Worm (Caenorhabditis elegans) whole organism, late embryonic: ENCODE results near the gene tbc-17.

Experiments
- C38D4.7 ChIP-seq: fragments of 200-800 bp; sonication (Bioruptor generic); optimal IDR thresholded peaks from 2 replicates; lab custom pipeline; 2018; ENCODE audit warnings: mild to moderate bottlenecking, missing genetic modification characterization, moderate library complexity, missing compliant biosample characterization
- F13H6.1 ChIP-seq: sonication (generic microtip); optimal IDR thresholded peaks from 2 replicates; lab custom pipeline; 2016; ENCODE audit warnings: missing genetic modification characterization, missing compliant biosample characterization
- K02D7.2 ChIP-seq: sonication (generic microtip); optimal IDR thresholded peaks from 2 replicates; lab custom pipeline; 2017; ENCODE audit warnings: mild to moderate bottlenecking, missing genetic modification characterization, missing compliant biosample characterization
- T23F11.4 ChIP-seq: fragments of 200-800 bp; sonication (Bioruptor generic); optimal IDR thresholded peaks from 2 replicates; lab custom pipeline; 2018; ENCODE audit warnings: mild to moderate bottlenecking, missing genetic modification characterization, missing compliant biosample characterization
- Y22D7AL.16 ChIP-seq: sonication (generic microtip); optimal IDR thresholded peaks from 2 replicates; lab custom pipeline; 2016; ENCODE audit warnings: missing genetic modification characterization, missing compliant biosample characterization
- ahr-1 ChIP-seq: sonication (generic microtip); optimal IDR thresholded peaks from 2 replicates; lab custom pipeline; 2016; ENCODE audit warnings: missing genetic modification characterization, missing compliant biosample characterization
- ceh-14 ChIP-seq: sonication (generic microtip); optimal IDR thresholded peaks from 2 replicates; lab custom pipeline; 2016; ENCODE audit warnings: missing genotype, missing genetic modification characterization, missing compliant biosample characterization
- ceh-18 ChIP-seq: sonication (generic microtip); optimal IDR thresholded peaks from 2 replicates; lab custom pipeline; 2016; ENCODE audit warnings: missing genetic modification characterization, missing compliant biosample characterization
- ceh-2 ChIP-seq: sonication (generic microtip); optimal IDR thresholded peaks from 2 replicates; lab custom pipeline; 2016; ENCODE audit warnings: missing genotype, missing genetic modification characterization, missing compliant biosample characterization
- ceh-34 ChIP-seq: sonication (generic microtip); optimal IDR thresholded peaks from 2 replicates; lab custom pipeline; 2016; ENCODE audit warnings: mild to moderate bottlenecking, missing genetic modification characterization, missing compliant biosample characterization
- ceh-6 ChIP-seq: fragments of 200-800 bp; sonication (Bioruptor generic); optimal IDR thresholded peaks from 2 replicates; lab custom pipeline; 2018; ENCODE audit warnings: mild to moderate bottlenecking, missing genetic modification characterization, missing compliant biosample characterization
- che-1 ChIP-seq: sonication (generic microtip); optimal IDR thresholded peaks from 2 replicates; lab custom pipeline; 2016; ENCODE audit warnings: mild to moderate bottlenecking, missing genetic modification characterization, missing compliant biosample characterization
- dve-1 ChIP-seq: sonication (generic microtip); optimal IDR thresholded peaks from 2 replicates; lab custom pipeline; 2017; ENCODE audit warnings: antibody characterized with exemption, mild to moderate bottlenecking, missing genetic modification characterization, missing compliant biosample characterization
- elt-4 ChIP-seq: sonication (generic microtip); optimal IDR thresholded peaks from 2 replicates; lab custom pipeline; 2016; ENCODE audit warnings: missing genetic modification characterization, missing compliant biosample characterization
- eyg-1 ChIP-seq: sonication (generic microtip); optimal IDR thresholded peaks from 2 replicates; lab custom pipeline; 2016; ENCODE audit warnings: missing genotype, missing genetic modification characterization, missing compliant biosample characterization
- gmeb-2 ChIP-seq: sonication (generic microtip); optimal IDR thresholded peaks from 2 replicates; lab custom pipeline; 2016; ENCODE audit warnings: missing genetic modification characterization, inconsistent platforms, missing compliant biosample characterization
- hlh-13 ChIP-seq: fragments of 200-800 bp; sonication (Bioruptor generic); optimal IDR thresholded peaks from 2 replicates; lab custom pipeline; 2018; ENCODE audit warnings: mild to moderate bottlenecking, missing genetic modification characterization, missing compliant biosample characterization
- hlh-30 ChIP-seq: sonication (generic microtip); optimal IDR thresholded peaks from 2 replicates; lab custom pipeline; 2017; ENCODE audit warnings: antibody characterized with exemption, missing genetic modification characterization, missing compliant biosample characterization; ENCODE audit not compliant: insufficient read depth
- hlh-6 ChIP-seq: sonication (generic microtip); optimal IDR thresholded peaks from 2 replicates; lab custom pipeline; 2016; ENCODE audit warnings: missing genotype, missing genetic modification characterization, missing compliant biosample characterization
- lin-11 ChIP-seq: fragments of 200-800 bp; sonication (Bioruptor generic); optimal IDR thresholded peaks from 2 replicates; lab custom pipeline; 2018; ENCODE audit warnings: mild to moderate bottlenecking, missing genetic modification characterization, missing compliant biosample characterization
- madf-2 ChIP-seq: sonication (generic microtip); optimal IDR thresholded peaks from 2 replicates; lab custom pipeline; 2017; ENCODE audit warnings: missing genetic modification characterization, missing compliant biosample characterization
- nfya-1 ChIP-seq: sonication (generic microtip); optimal IDR thresholded peaks from 2 replicates; lab custom pipeline; 2017; ENCODE audit warnings: missing genetic modification characterization, mild to moderate bottlenecking, missing compliant biosample characterization, antibody characterized with exemption, moderate library complexity
- nhr-11 ChIP-seq: fragments of 150-350 bp; optimal IDR thresholded peaks from 2 replicates; lab custom pipeline; 2014; ENCODE audit warnings: missing biosample characterization, missing genetic modification characterization
- odd-2 ChIP-seq: sonication (generic microtip); optimal IDR thresholded peaks from 2 replicates; lab custom pipeline; 2017; ENCODE audit warnings: antibody characterized with exemption, mild to moderate bottlenecking, missing genetic modification characterization, missing compliant biosample characterization
- pha-2 ChIP-seq: sonication (generic microtip); optimal IDR thresholded peaks from 2 replicates; lab custom pipeline; 2017; ENCODE audit warnings: mild to moderate bottlenecking, missing genetic modification characterization, missing compliant biosample characterization
- pqm-1 ChIP-seq: sonication (generic microtip); optimal IDR thresholded peaks from 2 replicates; lab custom pipeline; 2016; ENCODE audit warnings: missing genetic modification characterization, missing compliant biosample characterization
- pros-1 ChIP-seq: fragments of 150-350 bp; optimal IDR thresholded peaks from 2 replicates; lab custom pipeline; 2014; ENCODE audit warnings: missing biosample characterization, missing genetic modification reagents, missing genetic modification characterization
- sdc-2 ChIP-seq: sonication (generic microtip); optimal IDR thresholded peaks from 2 replicates; lab custom pipeline; 2016; ENCODE audit warnings: missing genotype, missing genetic modification characterization, missing compliant biosample characterization
- sox-4 ChIP-seq: sonication (generic microtip); optimal IDR thresholded peaks from 2 replicates; lab custom pipeline; 2017; ENCODE audit warnings: mild to moderate bottlenecking, missing genetic modification characterization, inconsistent platforms, missing compliant biosample characterization
- syd-9 ChIP-seq: sonication (generic microtip); optimal IDR thresholded peaks from 2 replicates; lab custom pipeline; 2016; ENCODE audit warnings: mild to moderate bottlenecking, missing genetic modification characterization, moderate library complexity, missing compliant biosample characterization
- tbx-7 ChIP-seq: sonication (generic microtip); optimal IDR thresholded peaks from 2 replicates; lab custom pipeline; 2016; ENCODE audit warnings: missing genotype, missing genetic modification characterization, missing compliant biosample characterization
- unc-3 ChIP-seq, 2 experiments: fragments of 200-800 bp in 1 of 2; sonication (Bioruptor generic) in 1 of 2; sonication (generic microtip) in 1 of 2; conservative IDR thresholded peaks in 1 of 2; optimal IDR thresholded peaks in 1 of 2; 2 replicates each; pipeline versions ENCODE4 v1.3.6 to Lab custom; 2016 to 2022; ENCODE audit warnings: missing compliant biosample characterization in 2 of 2, missing genetic modification characterization in 2 of 2, missing genetic modification reagents in 1 of 2
- unc-42 ChIP-seq: sonication (generic microtip); optimal IDR thresholded peaks from 2 replicates; lab custom pipeline; 2016; ENCODE audit warnings: missing genotype, missing genetic modification characterization, missing compliant biosample characterization
- zip-5 ChIP-seq: sonication (generic microtip); optimal IDR thresholded peaks from 2 replicates; lab custom pipeline; 2016; ENCODE audit warnings: missing genetic modification characterization, missing compliant biosample characterization

The tbc-17 gene

ce11 chrII:12711490-12711889 lies 17.3 kb downstream of the tbc-17 start:
- TF ChIP-seq ceh-34 (tag; lab: Kevin White, UChicago) (no peak), nhr-11 (tag; lab: Kevin White, UChicago) (no peak), ceh-14 (no peak), unc-42 (peak; percentile 85)

DNA sequence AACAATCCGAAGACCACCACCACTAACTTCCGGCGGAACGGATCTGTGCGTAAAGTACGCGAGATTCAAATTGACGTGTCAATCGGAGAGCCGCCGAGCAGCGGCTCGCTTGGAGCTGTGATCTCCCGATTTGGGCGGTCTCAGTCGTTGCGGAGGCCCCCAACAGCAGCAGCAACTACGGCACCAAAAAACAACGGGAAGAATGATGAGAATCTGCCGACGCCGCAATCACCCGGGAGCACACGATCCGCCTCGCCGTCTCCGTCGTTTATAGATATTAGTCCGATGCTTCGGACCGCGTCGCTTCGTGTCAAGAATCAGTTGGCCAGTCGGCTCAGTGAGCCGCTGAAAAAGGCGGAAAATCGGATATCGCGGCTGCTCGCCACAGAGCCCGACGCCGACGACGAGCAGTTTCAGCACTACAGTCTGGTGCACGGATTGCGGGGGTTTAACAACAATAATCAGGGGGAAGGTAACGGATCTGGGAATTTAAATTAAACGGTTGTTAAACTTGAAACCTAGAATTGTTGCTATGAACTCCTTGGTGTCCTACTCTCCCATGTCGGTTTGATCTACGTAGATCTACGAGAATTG lies 21.6 kb downstream of the tbc-17 start:
- TF ChIP-seq elt-4 (tag; lab: Kevin White, UChicago) = peak; percentile 55
- peak; percentile 90 for TF ChIP-seq hlh-6 (tag; lab: Kevin White, UChicago)
- TF ChIP-seq hlh-13 (GFP tag; lab: Kevin White, UChicago) = no peak

- TF ChIP-seq nfya-1 (tag; lab: Kevin White, UChicago) (peak; percentile 96), ceh-34 (tag; lab: Kevin White, UChicago) (no peak), tbx-7 (no peak), unc-42 (no peak), pqm-1 (tag; lab: Kevin White, UChicago) (no peak)
Observed at ce11 chrII:12722049-12722448, 27.8 kb downstream of the tbc-17 start.

DNA sequence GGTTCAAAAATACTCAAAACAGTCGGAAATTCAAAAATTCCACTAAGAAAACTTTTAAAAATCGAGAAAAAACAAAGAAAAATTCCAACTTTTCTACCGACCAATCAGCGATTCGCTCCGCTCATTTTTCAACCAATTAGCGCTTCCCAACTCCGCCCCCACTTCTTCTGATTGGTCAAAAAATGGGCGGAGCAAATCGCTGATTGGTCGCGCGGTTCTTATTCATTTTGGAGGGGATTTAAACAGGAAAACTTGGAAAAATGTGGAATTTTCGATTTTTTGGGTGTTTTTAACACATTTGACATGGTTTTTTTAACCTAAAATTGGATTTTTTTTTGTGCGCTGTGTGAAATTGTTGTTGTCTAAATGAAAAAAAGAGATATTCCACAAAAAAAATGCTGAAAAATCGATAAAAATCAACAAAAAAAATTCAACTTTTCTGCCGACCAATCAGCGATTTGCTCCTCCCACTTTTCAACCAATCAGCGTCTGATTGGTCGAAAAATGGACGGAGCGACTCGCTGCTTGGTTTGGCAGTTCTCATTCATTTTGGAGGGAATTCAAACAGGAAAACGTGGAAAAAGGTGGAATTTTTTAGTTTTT lies 28.6 kb downstream of the tbc-17 start:
- TF ChIP-seq nfya-1 (tag; lab: Kevin White, UChicago) = peak; percentile 90
- no peak for TF ChIP-seq sdc-2 (tag; lab: Kevin White, UChicago)

ce11 chrII:12726704-12727103 lies 32.5 kb downstream of the tbc-17 start:
- TF ChIP-seq zip-5 (tag; lab: Kevin White, UChicago) (no peak), lin-11 (no peak), C38D4.7 (GFP tag; lab: Kevin White, UChicago) (no peak), F13H6.1 (tag; lab: Kevin White, UChicago) (no peak), pqm-1 (tag; lab: Kevin White, UChicago) (no peak), K02D7.2 (no peak), T23F11.4 (GFP tag; lab: Kevin White, UChicago) (no peak), pha-2 (no peak), sdc-2 (tag; lab: Kevin White, UChicago) (no peak), unc-3 (GFP tag; conservative IDR thresholded peaks at IDR 0.05; lab: Robert Waterston, UW) (no peak), unc-3 (tag; optimal IDR thresholded peaks at IDR 0.05; lab: Kevin White, UChicago) (no peak), ceh-18 (tag; lab: Kevin White, UChicago) (no peak), syd-9 (tag; lab: Kevin White, UChicago) (no peak), Y22D7AL.16 (tag; lab: Kevin White, UChicago) (no peak), hlh-30 (tag; lab: Kevin White, UChicago) (no peak), eyg-1 (no peak)

- no peak for TF ChIP-seq che-1 (tag; lab: Kevin White, UChicago)
- TF ChIP-seq ahr-1 = no peak
- TF ChIP-seq dve-1 = no peak
- no peak for TF ChIP-seq unc-42
- TF ChIP-seq gmeb-2 (tag; lab: Kevin White, UChicago) = no peak
- no peak for TF ChIP-seq tbx-7
- TF ChIP-seq hlh-6 (tag; lab: Kevin White, UChicago) = peak; percentile 83
Observed at ce11 chrII:12727871-12728270, 33.7 kb downstream of the tbc-17 start.

DNA sequence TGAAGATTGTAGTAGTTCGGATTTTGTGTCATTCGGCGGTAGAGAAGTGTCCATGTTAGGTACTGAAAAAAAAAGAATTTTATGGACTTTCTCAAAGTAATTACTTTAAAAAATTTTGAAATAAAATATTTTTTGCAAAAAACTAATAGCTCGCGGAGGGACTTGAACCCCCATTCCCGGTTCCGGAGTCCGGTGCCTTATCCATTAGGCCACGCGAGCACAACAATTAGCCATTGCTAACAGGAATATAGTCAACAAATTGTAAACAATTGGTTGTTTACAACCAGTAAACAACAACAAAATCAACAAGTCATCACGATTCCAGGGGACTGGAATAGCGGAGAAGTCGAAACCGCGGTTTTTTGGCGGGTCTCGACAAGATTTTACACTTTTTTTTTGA lies 34.4 kb downstream of the tbc-17 start:
- no peak for TF ChIP-seq nhr-11 (tag; lab: Kevin White, UChicago)
- no peak for TF ChIP-seq unc-42
- TF ChIP-seq ceh-6 (GFP tag; lab: Kevin White, UChicago) = no peak
- TF ChIP-seq che-1 (tag; lab: Kevin White, UChicago) = no peak
- TF ChIP-seq ceh-2 (tag; lab: Kevin White, UChicago) = no peak
- TF ChIP-seq sox-4 (tag; lab: Kevin White, UChicago) = no peak
- no peak for TF ChIP-seq odd-2 (tag; lab: Kevin White, UChicago)
- TF ChIP-seq pros-1 (tag; lab: Kevin White, UChicago) = no peak
- TF ChIP-seq madf-2 = no peak
- no peak for TF ChIP-seq unc-3 (GFP tag; conservative IDR thresholded peaks at IDR 0.05; lab: Robert Waterston, UW)
- TF ChIP-seq unc-3 (tag; optimal IDR thresholded peaks at IDR 0.05; lab: Kevin White, UChicago) = no peak
- no peak for TF ChIP-seq Y22D7AL.16 (tag; lab: Kevin White, UChicago)
